Worm (Caenorhabditis elegans): ENCODE data around the gene ced-10.

- no peak for TF ChIP-seq T22C8.4 (GFP tag; IDR thresholded peaks at IDR 0.05)
- no peak for TF ChIP-seq ref-1 (GFP tag; conservative IDR thresholded peaks at IDR 0.05)
- TF ChIP-seq med-1 (GFP tag; optimal IDR thresholded peaks at IDR 0.05; ENCODE audit: insufficient read depth) = no peak
Measured at ce11 chrIV:3539253-3539652, 29.9 kb upstream of the ced-10 start.
